Worm (Caenorhabditis elegans) whole organism, L2 larva: ENCODE results near the gene clec-229.

Experiments used
- C34F6.9 ChIP-seq: fragments of 150-350 bp; optimal IDR thresholded peaks from 2 replicates; lab custom pipeline; 2014; ENCODE audit warnings: missing biosample characterization, missing genetic modification characterization
- F13H6.1 ChIP-seq: sonication (generic microtip); optimal IDR thresholded peaks from 2 replicates; lab custom pipeline; 2016; ENCODE audit warnings: missing genetic modification characterization, missing compliant biosample characterization
- Y55F3AM.14 ChIP-seq: fragments of 200-800 bp; sonication (Bioruptor generic); optimal IDR thresholded peaks from 2 replicates; lab custom pipeline; 2018; ENCODE audit warnings: mild to moderate bottlenecking, missing genetic modification characterization, missing compliant biosample characterization
- aly-2 ChIP-seq: fragments of 150-350 bp; optimal IDR thresholded peaks from 2 replicates; lab custom pipeline; 2014; ENCODE audit warnings: missing biosample characterization, missing genetic modification characterization
- ama-1 ChIP-seq: fragments of 150-350 bp; optimal IDR thresholded peaks from 2 replicates; lab custom pipeline; 2018; ENCODE audit warnings: inconsistent platforms
- blmp-1 ChIP-seq: sonication (generic microtip); optimal IDR thresholded peaks from 2 replicates; lab custom pipeline; 2017; ENCODE audit warnings: missing genetic modification characterization, mild to moderate bottlenecking, missing compliant biosample characterization, antibody characterized with exemption, moderate library complexity; ENCODE audit not compliant: insufficient read depth
- ceh-82 ChIP-seq: fragments of 150-350 bp; optimal IDR thresholded peaks from 2 replicates; lab custom pipeline; 2014; ENCODE audit warnings: missing biosample characterization, missing genetic modification characterization
- crh-2 ChIP-seq: sonication (generic microtip); optimal IDR thresholded peaks from 2 replicates; lab custom pipeline; 2017; ENCODE audit warnings: missing biosample characterization, missing genetic modification characterization
- dmd-4 ChIP-seq: sonication (generic microtip); optimal IDR thresholded peaks from 2 replicates; lab custom pipeline; 2017; ENCODE audit warnings: missing biosample characterization, missing genetic modification characterization
- elt-1 ChIP-seq: fragments of 150-350 bp; optimal IDR thresholded peaks from 2 replicates; lab custom pipeline; 2014; ENCODE audit warnings: missing biosample characterization, missing genetic modification characterization
- elt-3 ChIP-seq: sonication (generic microtip); optimal IDR thresholded peaks from 2 replicates; lab custom pipeline; 2017; ENCODE audit warnings: missing biosample characterization, missing genetic modification characterization
- fos-1 ChIP-seq: fragments of 150-350 bp; optimal IDR thresholded peaks from 2 replicates; lab custom pipeline; 2014; ENCODE audit warnings: missing biosample characterization, missing genetic modification characterization
- gmeb-1 ChIP-seq: fragments of 150-350 bp; optimal IDR thresholded peaks from 2 replicates; lab custom pipeline; 2014; ENCODE audit warnings: missing biosample characterization, missing genetic modification characterization
- lin-11 ChIP-seq: fragments of 150-350 bp; sonication (generic microtip); optimal IDR thresholded peaks from 2 replicates; lab custom pipeline; 2014; ENCODE audit warnings: missing biosample characterization, missing genetic modification characterization, inconsistent platforms, mixed read lengths
- lin-13 ChIP-seq: fragments of 150-350 bp; optimal IDR thresholded peaks from 2 replicates; lab custom pipeline; 2014; ENCODE audit warnings: missing biosample characterization, missing genetic modification reagents, missing genetic modification characterization
- lin-39 ChIP-seq: fragments of 150-350 bp; optimal IDR thresholded peaks from 2 replicates; lab custom pipeline; 2014; ENCODE audit warnings: missing biosample characterization, missing genetic modification reagents, missing genetic modification characterization
- lsy-2 ChIP-seq, 2 experiments: fragments of 150-350 bp in 1 of 2; sonication (generic microtip) in 1 of 2; optimal IDR thresholded peaks; 2 replicates each; lab custom pipeline; 2014 to 2017; ENCODE audit warnings: missing biosample characterization in 2 of 2, missing genetic modification characterization in 2 of 2
- mab-5 ChIP-seq: fragments of 150-350 bp; optimal IDR thresholded peaks from 2 replicates; lab custom pipeline; 2014; ENCODE audit warnings: missing biosample characterization, missing genetic modification characterization
- mbf-1 ChIP-seq: sonication (generic microtip); optimal IDR thresholded peaks from 2 replicates; lab custom pipeline; 2017; ENCODE audit warnings: missing biosample characterization, missing genetic modification characterization
- mdl-1 ChIP-seq, 2 experiments: fragments of 150-350 bp in 1 of 2; sonication (generic microtip) in 1 of 2; optimal IDR thresholded peaks; 2 replicates each; lab custom pipeline; 2017; ENCODE audit warnings: missing biosample characterization in 2 of 2, missing genetic modification characterization in 2 of 2
- nhr-10 ChIP-seq: sonication (generic microtip); optimal IDR thresholded peaks from 2 replicates; lab custom pipeline; 2017; ENCODE audit warnings: missing biosample characterization, missing genetic modification characterization
- nhr-11 ChIP-seq: fragments of 150-350 bp; optimal IDR thresholded peaks from 2 replicates; lab custom pipeline; 2014; ENCODE audit warnings: missing biosample characterization, missing genetic modification characterization
- nhr-12 ChIP-seq: fragments of 150-350 bp; optimal IDR thresholded peaks from 2 replicates; lab custom pipeline; 2014; ENCODE audit warnings: missing biosample characterization, missing genetic modification characterization
- nhr-129 ChIP-seq: fragments of 150-350 bp; optimal IDR thresholded peaks from 2 replicates; lab custom pipeline; 2014; ENCODE audit warnings: missing biosample characterization, missing genetic modification characterization
- nhr-21 ChIP-seq: fragments of 150-350 bp; optimal IDR thresholded peaks from 2 replicates; lab custom pipeline; 2014; ENCODE audit warnings: missing biosample characterization, missing genetic modification characterization
- nhr-237 ChIP-seq: fragments of 150-350 bp; optimal IDR thresholded peaks from 2 replicates; lab custom pipeline; 2014; ENCODE audit warnings: missing biosample characterization, missing genetic modification characterization
- nhr-25 ChIP-seq: fragments of 150-350 bp; sonication (generic microtip); optimal IDR thresholded peaks from 3 replicates; lab custom pipeline; 2014; ENCODE audit warnings: missing biosample characterization, missing genetic modification characterization
- nhr-77 ChIP-seq: fragments of 150-350 bp; optimal IDR thresholded peaks from 2 replicates; lab custom pipeline; 2014; ENCODE audit warnings: missing biosample characterization, missing genetic modification characterization
- sem-4 ChIP-seq: fragments of 150-350 bp; optimal IDR thresholded peaks from 2 replicates; lab custom pipeline; 2014; ENCODE audit warnings: missing biosample characterization, missing genetic modification reagents, missing genetic modification characterization
- skn-1 ChIP-seq: sonication (generic microtip); optimal IDR thresholded peaks from 2 replicates; lab custom pipeline; 2017; ENCODE audit warnings: missing biosample characterization, missing genetic modification characterization
- sma-3 ChIP-seq: sonication (generic microtip); optimal IDR thresholded peaks from 2 replicates; lab custom pipeline; 2016; ENCODE audit warnings: missing genetic modification reagents, missing genetic modification characterization, missing compliant biosample characterization
- sma-9 ChIP-seq, 2 experiments: fragments of 150-350 bp in 1 of 2; sonication (generic microtip) in 1 of 2; optimal IDR thresholded peaks; 2 replicates each; lab custom pipeline; 2014 to 2016; ENCODE audit warnings: missing genetic modification characterization in 2 of 2, mild to moderate bottlenecking in 1 of 2, missing biosample characterization in 1 of 2, missing compliant biosample characterization in 1 of 2, missing genetic modification reagents in 1 of 2, moderate library complexity in 1 of 2
- snpc-4 ChIP-seq: fragments of 150-350 bp; optimal IDR thresholded peaks from 2 replicates; lab custom pipeline; 2014; ENCODE audit warnings: missing biosample characterization, missing genetic modification characterization
- unc-39 ChIP-seq: fragments of 150-350 bp; optimal IDR thresholded peaks from 2 replicates; lab custom pipeline; 2014; ENCODE audit warnings: missing biosample characterization, missing genetic modification characterization
- unc-55 ChIP-seq: fragments of 150-350 bp; sonication (generic microtip); optimal IDR thresholded peaks from 3 replicates; lab custom pipeline; 2014; ENCODE audit warnings: missing biosample characterization, missing genetic modification reagents, missing genetic modification characterization
- zag-1 ChIP-seq: fragments of 150-350 bp; optimal IDR thresholded peaks from 2 replicates; lab custom pipeline; 2014; ENCODE audit warnings: missing biosample characterization, missing genetic modification characterization
- ztf-1 ChIP-seq: fragments of 200-800 bp; sonication (Bioruptor generic); conservative IDR thresholded peaks from 2 replicates; pipeline ENCODE4 v1.3.6; 2022; ENCODE audit warnings: missing genetic modification characterization, missing compliant biosample characterization
- ztf-11 ChIP-seq: sonication (generic microtip); optimal IDR thresholded peaks from 2 replicates; lab custom pipeline; 2017; ENCODE audit warnings: missing biosample characterization, missing genetic modification characterization
- ztf-4 ChIP-seq: fragments of 150-350 bp; optimal IDR thresholded peaks from 2 replicates; lab custom pipeline; 2014; ENCODE audit warnings: missing biosample characterization, missing genetic modification characterization

The clec-229 gene

DNA sequence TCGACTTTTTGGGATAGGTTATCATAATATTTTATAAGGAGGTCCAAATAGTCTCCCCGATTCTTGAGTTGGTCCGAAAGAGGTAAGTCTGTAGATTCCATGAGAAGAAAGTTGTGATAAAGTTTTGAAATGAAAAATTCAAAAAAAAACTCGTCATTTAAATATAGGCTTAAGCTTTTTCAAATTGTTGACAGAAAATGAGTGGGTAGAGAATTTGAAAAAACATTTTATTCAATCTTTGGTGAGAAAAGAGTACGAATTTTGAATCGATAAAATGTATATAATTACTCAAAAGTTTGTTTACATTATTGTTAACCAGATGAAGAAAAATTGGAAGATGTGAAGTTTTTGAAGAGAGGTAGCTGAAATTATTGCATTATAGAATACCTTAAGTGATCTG is 35.8 kb downstream of the clec-229 start, which contains the start of gene T26H8.5:
TSS of gene T26H8.5 (minus strand) at position 101 of the 400 bp plus-strand sequence.
- TF ChIP-seq ztf-1 (GFP tag; lab: Robert Waterston, UW) (no peak), lin-39 (no peak), lin-13 (no peak), mdl-1 (tag; optimal IDR thresholded peaks at IDR 0.05; lab: Kevin White, UChicago) (no peak), gmeb-1 (tag; lab: Kevin White, UChicago) (no peak), unc-39 (tag; lab: Kevin White, UChicago) (no peak), lin-11 (tag; lab: Kevin White, UChicago) (no peak), nhr-25 (tag; lab: Kevin White, UChicago) (no peak), Y55F3AM.14 (GFP tag; lab: Kevin White, UChicago) (no peak), unc-55 (GFP tag; lab: Kevin White, UChicago) (no peak), nhr-77 (tag; lab: Kevin White, UChicago) (no peak), dmd-4 (no peak)
- TF ChIP-seq, all 48 proteins: peak for 0

DNA sequence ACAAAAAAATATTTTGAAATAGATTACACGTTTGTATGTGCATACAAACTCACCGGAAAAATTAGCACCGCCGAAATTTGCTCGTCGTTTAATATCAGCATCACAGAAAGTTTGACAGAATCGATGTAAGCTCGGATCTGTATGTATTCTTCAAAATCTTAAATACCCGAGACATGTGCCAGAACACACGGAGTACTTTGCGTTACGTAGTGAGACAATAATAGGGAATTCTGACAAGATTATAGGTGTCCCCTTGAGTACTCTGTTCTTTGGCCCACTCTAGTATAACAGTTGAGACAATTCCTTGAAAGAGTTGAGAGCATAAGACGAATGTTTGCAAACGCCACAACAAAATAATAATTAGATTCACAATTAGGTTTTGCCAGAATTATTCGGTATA is 37.7 kb downstream of the clec-229 start, which contains the start of gene srx-48:
TSS of gene srx-48 (minus strand) at position 101 of the 400 bp plus-strand sequence.
- TF ChIP-seq dmd-4: no peak
- no peak for TF ChIP-seq mbf-1 (tag; lab: Kevin White, UChicago)
- no peak for TF ChIP-seq ceh-82 (tag; lab: Kevin White, UChicago)
- TF ChIP-seq crh-2 (tag; lab: Kevin White, UChicago): no peak
- TF ChIP-seq sma-9 (GFP tag; optimal IDR thresholded peaks at IDR 0.05; lab: Kevin White, UChicago): no peak
- no peak for TF ChIP-seq sma-9 (tag; optimal IDR thresholded peaks at IDR 0.05; lab: Kevin White, UChicago)
- no peak for TF ChIP-seq ztf-11 (tag; lab: Kevin White, UChicago)
- no peak for TF ChIP-seq elt-1
- no peak for TF ChIP-seq ztf-1 (GFP tag; lab: Robert Waterston, UW)
- no peak for TF ChIP-seq Y55F3AM.14 (GFP tag; lab: Kevin White, UChicago)
- no peak for TF ChIP-seq mab-5
- TF ChIP-seq blmp-1: no peak
- TF ChIP-seq elt-3 (tag; lab: Kevin White, UChicago): no peak
- TF ChIP-seq ama-1 (lab: Kevin White, UChicago): no peak
- no peak for TF ChIP-seq mdl-1 (tag; optimal IDR thresholded peaks at IDR 0.05; lab: Kevin White, UChicago)
- TF ChIP-seq nhr-21 (tag; lab: Kevin White, UChicago): no peak
- no peak for TF ChIP-seq fos-1 (tag; lab: Kevin White, UChicago)
- TF ChIP-seq lin-11 (tag; lab: Kevin White, UChicago): no peak
- TF ChIP-seq nhr-12 (tag; lab: Kevin White, UChicago): no peak
- TF ChIP-seq aly-2 (tag; lab: Kevin White, UChicago): no peak
- no peak for TF ChIP-seq nhr-11 (tag; lab: Kevin White, UChicago)

DNA sequence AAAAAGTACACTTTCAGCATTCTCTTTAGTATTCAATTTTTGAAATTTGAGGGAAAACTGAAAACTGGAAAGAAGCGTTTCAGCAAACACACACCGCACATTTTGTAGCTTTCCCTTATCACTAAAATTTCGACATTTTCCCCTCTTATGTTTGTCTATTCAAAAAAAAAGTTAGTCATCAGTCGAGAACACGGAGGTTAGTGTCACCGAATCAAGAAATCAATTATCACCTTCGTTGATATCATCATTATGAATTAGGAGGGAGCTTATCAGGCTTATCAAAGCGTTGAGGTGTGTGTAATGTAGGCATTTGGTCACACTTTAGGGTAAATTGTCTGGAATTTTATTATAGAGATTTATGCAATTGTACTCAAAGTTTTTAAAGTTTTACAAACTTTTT is 42.7 kb downstream of the clec-229 start, which contains the start of gene cpr-3:
TSS of gene cpr-3 (minus strand) at position 104 of the 400 bp plus-strand sequence.
- no peak for TF ChIP-seq C34F6.9 (tag; lab: Kevin White, UChicago)
- no peak for TF ChIP-seq lin-39
- no peak for TF ChIP-seq ztf-1 (GFP tag; lab: Robert Waterston, UW)
- no peak for TF ChIP-seq ama-1 (lab: Kevin White, UChicago)
- TF ChIP-seq unc-39 (tag; lab: Kevin White, UChicago): no peak
- TF ChIP-seq sma-3 (GFP tag; lab: Kevin White, UChicago): peak; percentile 8
- TF ChIP-seq nhr-21 (tag; lab: Kevin White, UChicago): no peak
- TF ChIP-seq gmeb-1 (tag; lab: Kevin White, UChicago): peak; percentile 64
- no peak for TF ChIP-seq lsy-2 (tag; optimal IDR thresholded peaks at IDR 0.05; lab: Kevin White, UChicago)
- TF ChIP-seq mbf-1 (tag; lab: Kevin White, UChicago): no peak
- no peak for TF ChIP-seq nhr-25 (tag; lab: Kevin White, UChicago)
- no peak for TF ChIP-seq ztf-11 (tag; lab: Kevin White, UChicago)
- TF ChIP-seq snpc-4 (tag; lab: Kevin White, UChicago): no peak
- no peak for TF ChIP-seq nhr-11 (tag; lab: Kevin White, UChicago)
- TF ChIP-seq mab-5: no peak
- no peak for TF ChIP-seq sem-4
- no peak for TF ChIP-seq elt-3 (tag; lab: Kevin White, UChicago)
- TF ChIP-seq unc-55 (GFP tag; lab: Kevin White, UChicago): no peak
- no peak for TF ChIP-seq nhr-10 (tag; lab: Kevin White, UChicago)
- no peak for TF ChIP-seq lin-11 (tag; lab: Kevin White, UChicago)
- TF ChIP-seq skn-1 (tag; lab: Kevin White, UChicago): peak; percentile 75
- TF ChIP-seq zag-1: no peak
- no peak for TF ChIP-seq dmd-4
- no peak for TF ChIP-seq F13H6.1 (tag; lab: Kevin White, UChicago)
- TF ChIP-seq crh-2 (tag; lab: Kevin White, UChicago): peak; percentile 64
- TF ChIP-seq ztf-4 (tag; lab: Kevin White, UChicago): no peak
- no peak for TF ChIP-seq ceh-82 (tag; lab: Kevin White, UChicago)
- TF ChIP-seq elt-1: no peak
- no peak for TF ChIP-seq nhr-237 (tag; lab: Kevin White, UChicago)
- peak; percentile 100 for TF ChIP-seq fos-1 (tag; lab: Kevin White, UChicago)
- TF ChIP-seq nhr-12 (tag; lab: Kevin White, UChicago): no peak
- no peak for TF ChIP-seq sma-9 (GFP tag; optimal IDR thresholded peaks at IDR 0.05; lab: Kevin White, UChicago)
- TF ChIP-seq sma-9 (tag; optimal IDR thresholded peaks at IDR 0.05; lab: Kevin White, UChicago): no peak
- TF ChIP-seq Y55F3AM.14 (GFP tag; lab: Kevin White, UChicago): no peak
- TF ChIP-seq lin-13: no peak
- TF ChIP-seq blmp-1: no peak
- no peak for TF ChIP-seq nhr-129 (tag; lab: Kevin White, UChicago)
- TF ChIP-seq, all 48 proteins: peak for 5
